Fruit fly (Drosophila melanogaster) whole organism, adult: Measurements from ENCODE around the gene Nup107.

Source experiments
- CG11617 ChIP-seq: fragments of 200-800 bp; sonication (Bioruptor generic); optimal IDR thresholded peaks from 2 replicates; lab custom pipeline; 2017; ENCODE audit warnings: mild to moderate bottlenecking, missing biosample characterization, missing genetic modification reagents, missing genetic modification characterization
- CG12768 ChIP-seq: fragments of 200-800 bp; sonication (Bioruptor generic); optimal IDR thresholded peaks from 2 replicates; lab custom pipeline; 2017; ENCODE audit warnings: missing biosample characterization, missing genetic modification characterization, mild to moderate bottlenecking, moderate library complexity, missing genetic modification reagents
- CG14711 ChIP-seq: fragments of 200-800 bp; sonication (Bioruptor generic); optimal IDR thresholded peaks from 2 replicates; lab custom pipeline; 2018; ENCODE audit warnings: missing biosample characterization, mild to moderate bottlenecking, missing genetic modification characterization, moderate library complexity
- CG1620 ChIP-seq: fragments of 200-800 bp; sonication (Bioruptor generic); optimal IDR thresholded peaks from 2 replicates; lab custom pipeline; 2016; ENCODE audit warnings: missing biosample characterization, missing genetic modification characterization
- CG33017 ChIP-seq: fragments of 200-800 bp; sonication (Bioruptor generic); optimal IDR thresholded peaks from 2 replicates; lab custom pipeline; 2018; ENCODE audit warnings: missing biosample characterization, mild to moderate bottlenecking, missing genetic modification characterization, moderate library complexity
- CG5204 ChIP-seq: fragments of 200-800 bp; sonication (Bioruptor generic); optimal IDR thresholded peaks from 2 replicates; lab custom pipeline; 2016; ENCODE audit warnings: missing biosample characterization, missing genetic modification characterization
- CG7045 ChIP-seq: fragments of 200-800 bp; sonication (Bioruptor generic); optimal IDR thresholded peaks from 2 replicates; lab custom pipeline; 2017; ENCODE audit warnings: missing biosample characterization, mild to moderate bottlenecking, missing genetic modification characterization
- CG7101 ChIP-seq: fragments of 200-800 bp; sonication (Bioruptor generic); optimal IDR thresholded peaks from 2 replicates; lab custom pipeline; 2018; ENCODE audit warnings: missing biosample characterization, mild to moderate bottlenecking, missing genetic modification characterization, moderate library complexity
- Clk ChIP-seq: fragments of 200-800 bp; sonication (Bioruptor generic); optimal IDR thresholded peaks from 2 replicates; lab custom pipeline; 2017; ENCODE audit warnings: missing biosample characterization, missing genetic modification characterization
- Crg-1 ChIP-seq: fragments of 200-800 bp; sonication (Bioruptor generic); optimal IDR thresholded peaks from 2 replicates; lab custom pipeline; 2016; ENCODE audit warnings: missing biosample characterization, missing genetic modification characterization
- Hr96 ChIP-seq: fragments of 200-800 bp; sonication (Bioruptor generic); optimal IDR thresholded peaks from 2 replicates; lab custom pipeline; 2016; ENCODE audit warnings: missing biosample characterization, missing genetic modification characterization
- Mnt ChIP-seq: fragments of 200-800 bp; sonication (Bioruptor generic); optimal IDR thresholded peaks from 2 replicates; lab custom pipeline; 2016; ENCODE audit warnings: missing biosample characterization, mild to moderate bottlenecking, missing genetic modification characterization
- bab1 ChIP-seq: fragments of 200-800 bp; sonication (Bioruptor generic); optimal IDR thresholded peaks from 3 replicates; lab custom pipeline; 2019; ENCODE audit warnings: missing biosample characterization, mild to moderate bottlenecking, missing genetic modification characterization, moderate library complexity
- cic ChIP-seq: fragments of 200-800 bp; sonication (Bioruptor generic); optimal IDR thresholded peaks from 2 replicates; lab custom pipeline; 2017; ENCODE audit warnings: missing biosample characterization, mild to moderate bottlenecking, missing genetic modification characterization, moderate library complexity
- cnc ChIP-seq, 2 experiments: fragments of >200 bp; optimal IDR thresholded peaks; 2 replicates each; lab custom pipeline; 2017
- kay ChIP-seq: fragments of 200-800 bp; sonication (Bioruptor generic); peaks from one replicate; lab custom pipeline; 2016; ENCODE audit warnings: missing biosample characterization, missing genetic modification characterization, borderline replicate concordance
- ovo ChIP-seq: fragments of 200-800 bp; sonication (Bioruptor generic); optimal IDR thresholded peaks from 2 replicates; lab custom pipeline; 2016; ENCODE audit warnings: missing biosample characterization, missing genetic modification characterization
- pad ChIP-seq: fragments of 200-800 bp; sonication (Bioruptor generic); optimal IDR thresholded peaks from 3 replicates; lab custom pipeline; 2017; ENCODE audit warnings: missing biosample characterization, missing genetic modification characterization, mild to moderate bottlenecking, moderate library complexity, missing genetic modification reagents
- tj ChIP-seq: fragments of 200-800 bp; sonication (Bioruptor generic); optimal IDR thresholded peaks from 3 replicates; lab custom pipeline; 2017; ENCODE audit warnings: missing biosample characterization, mild to moderate bottlenecking, missing genetic modification characterization, moderate library complexity
- toe ChIP-seq: fragments of 200-800 bp; sonication (Bioruptor generic); optimal IDR thresholded peaks from 2 replicates; lab custom pipeline; 2016; ENCODE audit warnings: missing biosample characterization, missing genetic modification characterization

The Nup107 gene

dm6 chr2L:10701499-10702062 is 34.3 kb downstream of the Nup107 start, which contains the start of gene Lip1:
TSS of gene Lip1 (minus strand) at chr2L:10701544.
- TF ChIP-seq Crg-1 (GFP tag; lab: Kevin White, UChicago) = no peak
- TF ChIP-seq CG5204 (GFP tag; lab: Kevin White, UChicago) = no peak
- no peak for TF ChIP-seq cnc (optimal IDR thresholded peaks at IDR 0.05; lab: Kevin White, UChicago)
- no peak for TF ChIP-seq bab1 (GFP tag; lab: Kevin White, UChicago)
- TF ChIP-seq CG7045 (GFP tag; lab: Kevin White, UChicago) = no peak
- no peak for TF ChIP-seq cic (GFP tag; lab: Kevin White, UChicago)
- no peak for TF ChIP-seq tj (GFP tag; lab: Kevin White, UChicago)
- TF ChIP-seq toe = no peak
- no peak for TF ChIP-seq Mnt
- TF ChIP-seq CG12768 = no peak
- no peak for TF ChIP-seq ovo (GFP tag; lab: Kevin White, UChicago)

- TF ChIP-seq CG11617 (GFP tag; lab: Kevin White, UChicago) (no peak), CG1620 (no peak), bab1 (GFP tag; lab: Kevin White, UChicago) (no peak), Hr96 (GFP tag; lab: Kevin White, UChicago) (no peak), cnc (optimal IDR thresholded peaks at IDR 0.05; lab: Kevin White, UChicago) (no peak), tj (GFP tag; lab: Kevin White, UChicago) (no peak), Crg-1 (GFP tag; lab: Kevin White, UChicago) (no peak), Clk (no peak), CG5204 (GFP tag; lab: Kevin White, UChicago) (no peak), Mnt (no peak), CG7045 (GFP tag; lab: Kevin White, UChicago) (no peak), ovo (GFP tag; lab: Kevin White, UChicago) (no peak), CG14711 (tag; lab: Kevin White, UChicago) (no peak), cic (GFP tag; lab: Kevin White, UChicago) (no peak)
Observed at dm6 chr2L:10697992-10698391, 37.9 kb downstream of the Nup107 start, which contains the start of gene CG7300. TSS of gene CG7300 (minus strand) at chr2L:10698043.

DNA sequence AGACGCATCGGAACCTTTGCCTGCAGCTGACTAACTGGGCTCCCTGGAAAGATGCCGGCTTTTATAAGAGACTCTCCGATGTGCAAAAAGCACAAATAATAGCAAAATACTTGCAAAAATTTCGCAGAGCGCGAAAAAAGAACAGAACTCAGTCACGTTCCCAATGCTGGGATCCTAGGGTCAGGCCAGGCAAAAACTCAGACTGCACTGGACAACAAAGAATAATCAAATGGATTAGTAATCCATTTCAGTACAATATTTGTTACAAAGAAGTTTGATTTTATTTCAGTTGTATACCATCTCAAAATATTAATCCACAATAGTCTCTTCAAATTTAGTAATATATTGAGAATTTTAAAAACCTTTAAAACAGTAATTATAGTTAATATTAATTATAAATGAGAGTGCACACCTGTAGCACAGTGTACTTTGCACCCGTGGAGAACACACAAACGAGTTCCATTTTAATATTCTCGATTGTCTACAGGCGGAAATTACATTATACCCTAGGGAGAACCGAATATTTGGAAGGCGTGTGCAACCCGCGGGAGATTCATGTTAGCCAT is 41.7 kb downstream of the Nup107 start, which contains the start of gene CG17108:
CG17108 (minus strand) TSS at position 51 of the 566 bp plus-strand sequence.
- TF ChIP-seq Hr96 (GFP tag; lab: Kevin White, UChicago) = no peak
- peak; percentile 78 for TF ChIP-seq CG33017 (tag; lab: Kevin White, UChicago)
- no peak for TF ChIP-seq cic (GFP tag; lab: Kevin White, UChicago)
- no peak for TF ChIP-seq Mnt
- TF ChIP-seq ovo (GFP tag; lab: Kevin White, UChicago) = no peak
- peak; percentile 17 for TF ChIP-seq CG7101 (tag; lab: Kevin White, UChicago)
- TF ChIP-seq bab1 (GFP tag; lab: Kevin White, UChicago) = no peak
- TF ChIP-seq Clk = no peak
- TF ChIP-seq pad (GFP tag; lab: Kevin White, UChicago) = no peak
- no peak for TF ChIP-seq Crg-1 (GFP tag; lab: Kevin White, UChicago)
- peak; percentile 38 for TF ChIP-seq CG14711 (tag; lab: Kevin White, UChicago)
- no peak for TF ChIP-seq CG5204 (GFP tag; lab: Kevin White, UChicago)
- TF ChIP-seq kay = peak; percentile 75
- no peak for TF ChIP-seq tj (GFP tag; lab: Kevin White, UChicago)

DNA sequence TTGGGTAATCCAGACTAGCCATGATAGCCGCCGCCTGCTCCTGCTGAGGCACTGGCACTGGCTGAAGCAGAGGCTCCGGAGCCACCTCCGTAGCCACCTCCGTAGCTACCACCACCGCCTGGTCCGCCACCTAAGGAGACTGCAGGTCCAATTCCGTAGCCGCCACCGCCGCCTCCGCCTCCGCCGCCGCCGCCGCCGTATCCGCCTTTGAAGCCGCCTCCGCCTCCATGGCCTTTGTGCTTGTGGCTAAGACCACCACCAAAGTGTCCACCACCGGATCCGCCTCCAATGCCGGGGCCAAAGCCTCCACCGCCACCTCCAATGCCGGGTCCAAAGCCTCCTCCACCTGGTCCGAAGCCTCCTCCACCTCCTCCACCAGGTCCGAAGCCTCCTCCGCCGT is 42.9 kb downstream of the Nup107 start:
- TF ChIP-seq CG33017 (tag; lab: Kevin White, UChicago) (no peak), CG12768 (no peak), CG7101 (tag; lab: Kevin White, UChicago) (no peak), CG7045 (GFP tag; lab: Kevin White, UChicago) (no peak), Hr96 (GFP tag; lab: Kevin White, UChicago) (no peak), kay (no peak), cic (GFP tag; lab: Kevin White, UChicago) (no peak), CG5204 (GFP tag; lab: Kevin White, UChicago) (no peak), CG1620 (no peak), ovo (GFP tag; lab: Kevin White, UChicago) (no peak), cnc (optimal IDR thresholded peaks at IDR 0.05; lab: Kevin White, UChicago) (no peak), Mnt (no peak), Clk (no peak), bab1 (GFP tag; lab: Kevin White, UChicago) (no peak), toe (no peak), pad (GFP tag; lab: Kevin White, UChicago) (no peak), tj (GFP tag; lab: Kevin White, UChicago) (no peak), CG11617 (GFP tag; lab: Kevin White, UChicago) (no peak), Crg-1 (GFP tag; lab: Kevin White, UChicago) (no peak)

DNA sequence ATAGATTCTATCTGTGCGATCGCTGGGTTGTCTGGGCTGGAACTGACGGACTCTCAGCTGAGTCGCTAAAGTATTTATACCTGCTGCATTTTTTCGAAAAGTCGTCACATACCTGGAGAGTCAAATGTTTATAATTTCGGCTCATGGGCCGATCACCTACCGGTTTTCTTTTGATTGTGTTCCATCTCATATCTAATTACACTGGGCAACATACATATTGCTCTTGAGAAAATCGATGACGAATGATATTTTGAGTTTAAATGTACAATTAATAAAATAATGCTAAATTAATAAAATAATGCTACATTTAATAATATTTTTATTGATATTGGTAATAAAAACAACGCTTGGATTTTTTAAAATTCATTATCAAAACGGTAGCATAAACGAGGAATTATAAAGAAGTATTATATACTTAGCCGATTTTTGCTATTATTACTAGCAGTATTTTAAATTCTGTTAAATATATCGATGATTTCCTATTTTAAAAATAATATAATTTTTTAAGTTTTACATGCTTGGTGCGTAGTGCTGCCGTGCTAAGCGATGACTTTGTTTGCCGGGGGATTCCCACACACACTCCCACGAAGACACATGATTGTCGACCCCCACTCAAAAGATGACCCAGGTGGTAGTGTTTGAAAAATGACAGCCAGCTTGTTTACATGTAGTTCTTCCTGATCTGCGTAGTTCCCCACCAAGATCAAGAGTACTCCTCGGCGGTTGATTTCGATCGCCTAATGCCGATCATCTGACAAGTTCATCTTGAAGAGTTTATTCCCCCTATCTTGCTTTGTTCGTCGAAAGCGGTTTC is 46.4 kb downstream of the Nup107 start, which contains the start of gene CG7294:
CG7294 (minus strand) TSS at position 51 of the 814 bp plus-strand sequence.
- TF ChIP-seq cnc (optimal IDR thresholded peaks at IDR 0.05; lab: Kevin White, UChicago) = no peak
- TF ChIP-seq Crg-1 (GFP tag; lab: Kevin White, UChicago) = no peak
- TF ChIP-seq toe = no peak
- no peak for TF ChIP-seq Mnt
- no peak for TF ChIP-seq CG7045 (GFP tag; lab: Kevin White, UChicago)
- no peak for TF ChIP-seq CG11617 (GFP tag; lab: Kevin White, UChicago)
- no peak for TF ChIP-seq bab1 (GFP tag; lab: Kevin White, UChicago)
- no peak for TF ChIP-seq kay
- no peak for TF ChIP-seq cic (GFP tag; lab: Kevin White, UChicago)
- no peak for TF ChIP-seq CG1620
- TF ChIP-seq pad (GFP tag; lab: Kevin White, UChicago) = no peak
- no peak for TF ChIP-seq CG33017 (tag; lab: Kevin White, UChicago)
- no peak for TF ChIP-seq CG14711 (tag; lab: Kevin White, UChicago)
- no peak for TF ChIP-seq CG5204 (GFP tag; lab: Kevin White, UChicago)
- TF ChIP-seq CG12768 = no peak
- no peak for TF ChIP-seq Hr96 (GFP tag; lab: Kevin White, UChicago)
- no peak for TF ChIP-seq CG7101 (tag; lab: Kevin White, UChicago)
- no peak for TF ChIP-seq tj (GFP tag; lab: Kevin White, UChicago)
